Worm (Caenorhabditis elegans): Measurements from ENCODE around the gene rpi-1.
"Not testable (repeated sequence)": the region's sequence is repeated elsewhere in the genome, so short reads cannot be mapped to it uniquely, and the experiment has no call there.

- 0 out of 2 replicates have a peak, but pooled peaks have one; percentile 10 for TF ChIP-seq lin-26 (GFP tag; IDR thresholded peaks at IDR 0.05)
- not testable (repeated sequence) for TF ChIP-seq ztf-26, sdz-38, nhr-27 (tag; optimal IDR thresholded peaks at IDR 0.05)
Measured at ce11 chrII:13946455-13947093, 15.6 kb downstream of the rpi-1 start.
